Worm (Caenorhabditis elegans) whole organism, young adult: Measurements from ENCODE around the gene T05D4.2.

Experiments
- C06A6.2 ChIP-seq: fragments of 200-800 bp; sonication (Bioruptor generic); conservative IDR thresholded peaks from 2 replicates; pipeline ENCODE4 v1.3.6; 2022; ENCODE audit warnings: missing genetic modification characterization, missing compliant biosample characterization
- F22D6.2 ChIP-seq: sonication (generic microtip); optimal IDR thresholded peaks from 2 replicates; lab custom pipeline; 2016; ENCODE audit warnings: mild to moderate bottlenecking, missing genetic modification characterization, missing compliant biosample characterization
- F55B11.4 ChIP-seq: sonication (generic microtip); optimal IDR thresholded peaks from 2 replicates; lab custom pipeline; 2016; ENCODE audit warnings: missing compliant biosample characterization, missing genetic modification characterization, borderline replicate concordance; ENCODE audit not compliant: insufficient read depth
- F57C9.4 ChIP-seq: sonication (generic microtip); optimal IDR thresholded peaks from 2 replicates; lab custom pipeline; 2017; ENCODE audit warnings: mild to moderate bottlenecking, missing genetic modification characterization, missing compliant biosample characterization
- K11D2.4 ChIP-seq: fragments of 200-800 bp; sonication (Bioruptor generic); IDR thresholded peaks from 2 replicates; pipeline ENCODE4 v1.3.6; 2022; ENCODE audit warnings: missing genetic modification reagents, missing genetic modification characterization, missing compliant biosample characterization
- K12H6.12 ChIP-seq: fragments of 200-800 bp; sonication (Bioruptor generic); optimal IDR thresholded peaks from 2 replicates; lab custom pipeline; 2018; ENCODE audit warnings: mild to moderate bottlenecking, missing genetic modification characterization, missing compliant biosample characterization
- ZK185.1 ChIP-seq: sonication (generic microtip); optimal IDR thresholded peaks from 2 replicates; lab custom pipeline; 2016; ENCODE audit warnings: mild to moderate bottlenecking, missing genetic modification characterization, missing compliant biosample characterization; ENCODE audit not compliant: poor library complexity, severe bottlenecking
- ama-1 ChIP-seq, 3 experiments: fragments of 150-350 bp in 1 of 3; sonication (generic microtip) in 2 of 3; optimal IDR thresholded peaks; 2 replicates each; lab custom pipeline; 2014 to 2018; ENCODE audit warnings: missing biosample characterization in 2 of 3, missing genetic modification characterization in 2 of 3, missing genetic modification reagents in 2 of 3
- atf-7 ChIP-seq: sonication (generic microtip); optimal IDR thresholded peaks from 2 replicates; lab custom pipeline; 2017; ENCODE audit warnings: mild to moderate bottlenecking, missing genetic modification characterization, missing compliant biosample characterization
- athp-1 ChIP-seq: sonication (generic microtip); optimal IDR thresholded peaks from 2 replicates; lab custom pipeline; 2017; ENCODE audit warnings: mild to moderate bottlenecking, missing genetic modification characterization, missing compliant biosample characterization
- attf-5 ChIP-seq: fragments of 200-800 bp; sonication (Bioruptor generic); optimal IDR thresholded peaks from 2 replicates; lab custom pipeline; 2018; ENCODE audit warnings: mild to moderate bottlenecking, missing genetic modification characterization, missing compliant biosample characterization
- bed-1 ChIP-seq: fragments of 200-800 bp; sonication (Bioruptor generic); IDR thresholded peaks from 2 replicates; pipeline ENCODE4 v1.3.6; 2022; ENCODE audit warnings: missing genetic modification reagents, missing genetic modification characterization, missing compliant biosample characterization
- cebp-1 ChIP-seq, 2 experiments: fragments of 200-800 bp in 1 of 2; sonication (Bioruptor generic) in 1 of 2; sonication (generic microtip) in 1 of 2; IDR thresholded peaks in 1 of 2; optimal IDR thresholded peaks in 1 of 2; 2 replicates each; pipeline versions ENCODE4 v1.3.6 to Lab custom; 2017 to 2022; ENCODE audit warnings: missing compliant biosample characterization in 2 of 2, missing genetic modification characterization in 2 of 2, mild to moderate bottlenecking in 1 of 2, missing genetic modification reagents in 1 of 2, moderate library complexity in 1 of 2
- ceh-27 ChIP-seq: fragments of 200-800 bp; sonication (Bioruptor generic); optimal IDR thresholded peaks from 2 replicates; lab custom pipeline; 2018; ENCODE audit warnings: mild to moderate bottlenecking, missing genetic modification characterization, moderate library complexity, missing compliant biosample characterization
- ceh-79 ChIP-seq: sonication (generic microtip); optimal IDR thresholded peaks from 2 replicates; lab custom pipeline; 2017; ENCODE audit warnings: mild to moderate bottlenecking, missing genetic modification characterization, missing compliant biosample characterization
- ceh-91 ChIP-seq: fragments of 200-800 bp; sonication (Bioruptor generic); IDR thresholded peaks from 2 replicates; pipeline ENCODE4 v1.3.6; 2022; ENCODE audit warnings: missing genetic modification reagents, missing genetic modification characterization, missing compliant biosample characterization
- dox-1 ChIP-seq: fragments of 200-800 bp; sonication (Bioruptor generic); IDR thresholded peaks from 2 replicates; pipeline ENCODE4 v1.3.6; 2022; ENCODE audit warnings: missing genetic modification reagents, missing genetic modification characterization, missing compliant biosample characterization
- egl-18 ChIP-seq: fragments of 200-800 bp; sonication (Bioruptor generic); IDR thresholded peaks from 2 replicates; pipeline ENCODE4 v1.3.6; 2022; ENCODE audit warnings: missing genetic modification reagents, missing genetic modification characterization, missing compliant biosample characterization
- gei-17 ChIP-seq: fragments of 200-800 bp; sonication (Bioruptor generic); optimal IDR thresholded peaks from 2 replicates; lab custom pipeline; 2018; ENCODE audit warnings: mild to moderate bottlenecking, missing genetic modification characterization, missing compliant biosample characterization
- hmg-1.2 ChIP-seq: fragments of 200-800 bp; sonication (Bioruptor generic); IDR thresholded peaks from 2 replicates; pipeline ENCODE4 v1.3.6; 2022; ENCODE audit warnings: missing genetic modification reagents, missing genetic modification characterization, missing compliant biosample characterization
- hsf-1 ChIP-seq: fragments of 200-800 bp; sonication (Bioruptor generic); IDR thresholded peaks from 2 replicates; pipeline ENCODE4 v1.3.6; 2022; ENCODE audit warnings: missing genetic modification reagents, missing genetic modification characterization, missing compliant biosample characterization
- let-526 ChIP-seq: fragments of 200-800 bp; sonication (Bioruptor generic); IDR thresholded peaks from 2 replicates; pipeline ENCODE4 v1.3.6; 2022; ENCODE audit warnings: missing genetic modification reagents, missing genetic modification characterization, missing compliant biosample characterization
- let-607 ChIP-seq, 2 experiments: fragments of 200-800 bp in 1 of 2; sonication (Bioruptor generic) in 1 of 2; sonication (generic microtip) in 1 of 2; optimal IDR thresholded peaks; 2 replicates each; lab custom pipeline; 2016 to 2018; ENCODE audit warnings: mild to moderate bottlenecking in 2 of 2, missing compliant biosample characterization in 2 of 2, missing genetic modification characterization in 2 of 2, moderate library complexity in 2 of 2, missing genotype in 1 of 2
- lin-40 ChIP-seq: sonication (generic microtip); optimal IDR thresholded peaks from 2 replicates; lab custom pipeline; 2016; ENCODE audit warnings: missing genetic modification characterization, mild to moderate bottlenecking, missing compliant biosample characterization, missing genotype, missing genetic modification reagents
- mcd-1 ChIP-seq: fragments of 200-800 bp; sonication (Bioruptor generic); IDR thresholded peaks from 2 replicates; pipeline ENCODE4 v1.3.6; 2022; ENCODE audit warnings: missing genetic modification reagents, missing genetic modification characterization, missing compliant biosample characterization
- nfya-2 ChIP-seq: fragments of 200-800 bp; sonication (Bioruptor generic); IDR thresholded peaks from 2 replicates; pipeline ENCODE4 v1.3.6; 2022; ENCODE audit warnings: missing genetic modification reagents, missing genetic modification characterization, missing compliant biosample characterization
- nfyb-1 ChIP-seq: fragments of 200-800 bp; sonication (Bioruptor generic); IDR thresholded peaks from 2 replicates; pipeline ENCODE4 v1.3.6; 2022; ENCODE audit warnings: missing genetic modification reagents, missing genetic modification characterization, missing compliant biosample characterization
- nhr-120 ChIP-seq: fragments of 200-800 bp; sonication (Bioruptor generic); IDR thresholded peaks from 2 replicates; pipeline ENCODE4 v1.3.6; 2022; ENCODE audit warnings: missing genetic modification characterization, missing compliant biosample characterization
- nhr-27 ChIP-seq: fragments of 200-800 bp; sonication (Bioruptor generic); optimal IDR thresholded peaks from 2 replicates; lab custom pipeline; 2018; ENCODE audit warnings: mild to moderate bottlenecking, missing genetic modification characterization, moderate library complexity, missing compliant biosample characterization
- nhr-80 ChIP-seq: sonication (generic microtip); optimal IDR thresholded peaks from 2 replicates; lab custom pipeline; 2016; ENCODE audit warnings: missing genetic modification characterization, missing compliant biosample characterization
- pbrm-1 ChIP-seq: fragments of 200-800 bp; sonication (Bioruptor generic); IDR thresholded peaks from 2 replicates; pipeline ENCODE4 v1.3.6; 2022; ENCODE audit warnings: missing genetic modification reagents, missing genetic modification characterization, missing compliant biosample characterization
- pha-4 ChIP-seq: fragments of 150-350 bp; sonication (generic microtip); optimal IDR thresholded peaks from 2 replicates; lab custom pipeline; 2014; ENCODE audit warnings: missing biosample characterization, missing genetic modification reagents, missing genetic modification characterization
- snpc-4 ChIP-seq, 5 experiments: fragments of 150-350 bp in 1 of 5; sonication (generic microtip) in 4 of 5; optimal IDR thresholded peaks; 2 replicates each; lab custom pipeline; 2014 to 2018; ENCODE audit warnings: missing genetic modification characterization in 5 of 5, missing biosample characterization in 3 of 5, antibody characterized with exemption in 2 of 5, mild to moderate bottlenecking in 2 of 5, missing compliant biosample characterization in 2 of 5, missing genotype in 2 of 5, moderate library complexity in 2 of 5, missing genetic modification reagents in 1 of 5
- tbp1 ChIP-seq: fragments of 200-800 bp; sonication (Bioruptor generic); optimal IDR thresholded peaks from 2 replicates; lab custom pipeline; 2018; ENCODE audit warnings: mild to moderate bottlenecking, missing genetic modification characterization, missing compliant biosample characterization
- tlf-1 ChIP-seq: fragments of 200-800 bp; sonication (Bioruptor generic); optimal IDR thresholded peaks from 2 replicates; lab custom pipeline; 2018; ENCODE audit warnings: mild to moderate bottlenecking, missing genetic modification characterization, missing compliant biosample characterization
- unc-130 ChIP-seq: sonication (generic microtip); optimal IDR thresholded peaks from 2 replicates; lab custom pipeline; 2016; ENCODE audit warnings: missing genetic modification reagents, missing genetic modification characterization, missing compliant biosample characterization
- unc-62 ChIP-seq: fragments of 150-350 bp; optimal IDR thresholded peaks from 2 replicates; lab custom pipeline; 2014; ENCODE audit warnings: missing biosample characterization, missing genetic modification reagents, missing genetic modification characterization
- xnd-1 ChIP-seq: sonication (generic microtip); optimal IDR thresholded peaks from 2 replicates; lab custom pipeline; 2016; ENCODE audit warnings: missing genotype, missing genetic modification reagents, missing genetic modification characterization, missing compliant biosample characterization
- ztf-18 ChIP-seq: sonication (generic microtip); optimal IDR thresholded peaks from 2 replicates; lab custom pipeline; 2016; ENCODE audit warnings: missing genotype, mild to moderate bottlenecking, missing genetic modification characterization, missing compliant biosample characterization
- ztf-22 ChIP-seq: fragments of 200-800 bp; sonication (Bioruptor generic); optimal IDR thresholded peaks from 2 replicates; lab custom pipeline; 2018; ENCODE audit warnings: mild to moderate bottlenecking, missing genetic modification characterization, moderate library complexity, missing compliant biosample characterization
- ztf-26 ChIP-seq: sonication (generic microtip); optimal IDR thresholded peaks from 2 replicates; lab custom pipeline; 2017; ENCODE audit warnings: missing genetic modification characterization, missing compliant biosample characterization

The T05D4.2 gene

ce11 chrIII:13556039-13556438 lies 6.8 kb downstream of the T05D4.2 start:
- TF ChIP-seq tlf-1 (GFP tag; lab: Kevin White, UChicago) (no peak), ztf-26 (peak; percentile 67), egl-18 (GFP tag; lab: Robert Waterston, UW) (no peak), nfya-2 (GFP tag; lab: Robert Waterston, UW) (no peak), F57C9.4 (tag; lab: Kevin White, UChicago) (no peak), xnd-1 (tag; lab: Kevin White, UChicago) (no peak), let-526 (no peak), lin-40 (peak; percentile 20), unc-130 (no peak)

ce11 chrIII:13555234-13555633 lies 7.6 kb downstream of the T05D4.2 start, which contains the start of gene scav-2:
Gene scav-2, minus strand, starts transcription at chrIII:13555334.
- TF ChIP-seq nfyb-1: no peak
- TF ChIP-seq lin-40: no peak
- TF ChIP-seq ceh-91 (GFP tag; lab: Robert Waterston, UW): no peak
- no peak for TF ChIP-seq nhr-27
- no peak for TF ChIP-seq C06A6.2 (GFP tag; lab: Robert Waterston, UW)
- no peak for TF ChIP-seq gei-17 (GFP tag; lab: Kevin White, UChicago)
- TF ChIP-seq F22D6.2 (tag; lab: Kevin White, UChicago): no peak
- TF ChIP-seq athp-1 (tag; lab: Kevin White, UChicago): no peak

ce11 chrIII:13549960-13550359 lies 12.9 kb downstream of the T05D4.2 start:
- TF ChIP-seq athp-1 (tag; lab: Kevin White, UChicago) (no peak), lin-40 (peak; percentile 1), ztf-26 (peak; percentile 56), ceh-79 (tag; lab: Kevin White, UChicago) (no peak)

- TF ChIP-seq ceh-27 (GFP tag; lab: Kevin White, UChicago) (no peak), ama-1 (optimal IDR thresholded peaks at IDR 0.05; lab: Kevin White, UChicago) (peak; percentile 72), ama-1 (GFP tag; optimal IDR thresholded peaks at IDR 0.05; lab: Kevin White, UChicago) (no peak), hsf-1 (GFP tag; lab: Robert Waterston, UW) (no peak), ztf-22 (GFP tag; lab: Kevin White, UChicago) (peak; percentile 31), pbrm-1 (GFP tag; lab: Robert Waterston, UW) (peak; percentile 46; the same call in 1 of the 2 replicates), F55B11.4 (tag; lab: Kevin White, UChicago) (no peak), tbp1 (GFP tag; lab: Kevin White, UChicago) (peak; percentile 57), bed-1 (GFP tag; lab: Robert Waterston, UW) (no peak), unc-62 (GFP tag; lab: Kevin White, UChicago) (peak; percentile 86), nhr-27 (no peak), cebp-1 (GFP tag; IDR thresholded peaks at IDR 0.05; lab: Robert Waterston, UW) (no peak), cebp-1 (tag; optimal IDR thresholded peaks at IDR 0.05; lab: Kevin White, UChicago) (peak; percentile 70), snpc-4 (GFP tag; optimal IDR thresholded peaks at IDR 0.05; lab: Kevin White, UChicago) (no peak), snpc-4 (tag; optimal IDR thresholded peaks at IDR 0.05; lab: Kevin White, UChicago) (peak in 2 of 4 experiments; percentile 14 to 33), nhr-120 (no peak), let-607 (tag; optimal IDR thresholded peaks at IDR 0.05; lab: Kevin White, UChicago) (peak in 1 of 2 experiments; percentile 35), ztf-18 (no peak), C06A6.2 (GFP tag; lab: Robert Waterston, UW) (no peak), hmg-1.2 (GFP tag; lab: Robert Waterston, UW) (peak; percentile 91), nhr-80 (tag; lab: Kevin White, UChicago) (peak; percentile 63), ZK185.1 (tag; lab: Kevin White, UChicago) (peak; percentile 11), attf-5 (GFP tag; lab: Kevin White, UChicago) (peak; percentile 78), ztf-26 (no peak), lin-40 (peak; percentile 35), K11D2.4 (GFP tag; lab: Robert Waterston, UW) (peak; percentile 43; the same call in 1 of the 2 replicates), pha-4 (tag; lab: Kevin White, UChicago) (peak; percentile 50), mcd-1 (GFP tag; lab: Robert Waterston, UW) (peak; percentile 34; the same call in 1 of the 2 replicates), K12H6.12 (tag; lab: Kevin White, UChicago) (peak; percentile 2), dox-1 (GFP tag; lab: Robert Waterston, UW) (peak; percentile 25; the same call in 1 of the 2 replicates), atf-7 (tag; lab: Kevin White, UChicago) (no peak)
Measured at ce11 chrIII:13548982-13549381, 13.9 kb downstream of the T05D4.2 start, which contains the start of gene mmad-1. Gene mmad-1, minus strand, starts transcription at chrIII:13549005.
